Worm (Caenorhabditis elegans) whole organism, L1 larva: Measurements from ENCODE around the gene smoc-1.

Source experiments
- C16A3.4 ChIP-seq: fragments of 150-350 bp; optimal IDR thresholded peaks from 2 replicates; lab custom pipeline; 2014; ENCODE audit warnings: missing biosample characterization, missing genetic modification characterization
- C34B4.2 ChIP-seq: sonication (generic microtip); optimal IDR thresholded peaks from 2 replicates; lab custom pipeline; 2017; ENCODE audit warnings: mild to moderate bottlenecking, missing genetic modification characterization, missing compliant biosample characterization
- F16B12.6 ChIP-seq: fragments of 150-350 bp; optimal IDR thresholded peaks from 2 replicates; lab custom pipeline; 2014; ENCODE audit warnings: missing biosample characterization, missing genetic modification characterization
- Y116A8C.19 ChIP-seq: sonication (generic microtip); optimal IDR thresholded peaks from 2 replicates; lab custom pipeline; 2016; ENCODE audit warnings: missing compliant biosample characterization, missing genetic modification characterization, borderline replicate concordance
- alr-1 ChIP-seq: fragments of 200-800 bp; sonication (Bioruptor generic); optimal IDR thresholded peaks from 2 replicates; lab custom pipeline; 2018; ENCODE audit warnings: borderline replicate concordance, mild to moderate bottlenecking, missing genetic modification characterization, missing compliant biosample characterization
- aly-2 ChIP-seq: fragments of 150-350 bp; optimal IDR thresholded peaks from 2 replicates; lab custom pipeline; 2014; ENCODE audit warnings: missing biosample characterization, missing genetic modification characterization
- ama-1 ChIP-seq: fragments of 150-350 bp; optimal IDR thresholded peaks from 2 replicates; lab custom pipeline; 2014
- blmp-1 ChIP-seq: fragments of 150-350 bp; optimal IDR thresholded peaks from 2 replicates; lab custom pipeline; 2014; ENCODE audit warnings: missing biosample characterization, missing genetic modification characterization
- dsc-1 ChIP-seq: sonication (generic microtip); optimal IDR thresholded peaks from 2 replicates; lab custom pipeline; 2016; ENCODE audit warnings: mild to moderate bottlenecking, missing genetic modification characterization, missing compliant biosample characterization
- efl-1 ChIP-seq, 4 experiments: fragments of 150-350 bp; optimal IDR thresholded peaks in 3 of 4; peaks in 1 of 4; 1 replicate in 1 of 4; 2 replicates in 3 of 4; lab custom pipeline; 2014; ENCODE audit warnings: missing biosample characterization in 2 of 4, missing genetic modification characterization in 2 of 4, missing genetic modification reagents in 2 of 4
- egl-27 ChIP-seq, 2 experiments: fragments of 150-350 bp in 1 of 2; sonication (generic microtip); optimal IDR thresholded peaks; 3 replicates each; lab custom pipeline; 2017 to 2018; ENCODE audit warnings: missing biosample characterization in 2 of 2, missing genetic modification characterization in 2 of 2, missing genetic modification reagents in 2 of 2
- elt-3 ChIP-seq, 6 experiments: fragments of 150-350 bp in 1 of 6; sonication (generic microtip); optimal IDR thresholded peaks; 2 replicates each; lab custom pipeline; 2017 to 2018; ENCODE audit warnings: missing biosample characterization in 6 of 6, missing genetic modification characterization in 6 of 6, inconsistent platforms in 1 of 6
- fkh-10 ChIP-seq: sonication (generic microtip); optimal IDR thresholded peaks from 2 replicates; lab custom pipeline; 2017; ENCODE audit warnings: missing biosample characterization, missing genetic modification reagents, missing genetic modification characterization
- grh-1 ChIP-seq: fragments of 200-800 bp; sonication (Bioruptor generic); IDR thresholded peaks from 2 replicates; pipeline ENCODE4 v1.3.6; 2022; ENCODE audit warnings: missing genetic modification reagents, missing genetic modification characterization, missing compliant biosample characterization
- hlh-4 ChIP-seq: sonication (generic microtip); optimal IDR thresholded peaks from 2 replicates; lab custom pipeline; 2016; ENCODE audit warnings: mild to moderate bottlenecking, missing genetic modification characterization, missing compliant biosample characterization
- irx-1 ChIP-seq: sonication (generic microtip); optimal IDR thresholded peaks from 2 replicates; lab custom pipeline; 2016; ENCODE audit warnings: missing genetic modification characterization, missing compliant biosample characterization
- jun-1 ChIP-seq: fragments of 150-350 bp; optimal IDR thresholded peaks from 2 replicates; lab custom pipeline; 2014; ENCODE audit warnings: missing biosample characterization, missing genetic modification reagents, missing genetic modification characterization
- lin-13 ChIP-seq: fragments of 150-350 bp; optimal IDR thresholded peaks from 2 replicates; lab custom pipeline; 2014; ENCODE audit warnings: missing biosample characterization, missing genetic modification reagents, missing genetic modification characterization
- lin-14 ChIP-seq: fragments of 200-800 bp; sonication (Bioruptor generic); optimal IDR thresholded peaks from 2 replicates; lab custom pipeline; 2018; ENCODE audit warnings: mild to moderate bottlenecking, missing genetic modification characterization, moderate library complexity, missing compliant biosample characterization
- lin-35 ChIP-seq, 2 experiments: fragments of 150-350 bp; optimal IDR thresholded peaks; 2 replicates each; lab custom pipeline; 2014; ENCODE audit warnings: missing biosample characterization in 2 of 2, missing genetic modification characterization in 2 of 2, missing genetic modification reagents in 2 of 2
- lir-3 ChIP-seq: sonication (generic microtip); optimal IDR thresholded peaks from 2 replicates; lab custom pipeline; 2016; ENCODE audit warnings: mild to moderate bottlenecking, missing genetic modification characterization, moderate library complexity, missing compliant biosample characterization; ENCODE audit not compliant: poor library complexity
- lsy-2 ChIP-seq, 2 experiments: fragments of 150-350 bp; optimal IDR thresholded peaks; 2 replicates each; lab custom pipeline; 2014; ENCODE audit warnings: missing biosample characterization in 2 of 2, missing genetic modification characterization in 2 of 2
- mab-9 ChIP-seq: fragments of 200-800 bp; sonication (Bioruptor generic); IDR thresholded peaks from 2 replicates; pipeline ENCODE4 v1.3.6; 2022; ENCODE audit warnings: missing genetic modification reagents, missing genetic modification characterization, missing compliant biosample characterization
- mdl-1 ChIP-seq, 2 experiments: fragments of 150-350 bp; optimal IDR thresholded peaks; 2 replicates each; lab custom pipeline; 2014 to 2017; ENCODE audit warnings: missing biosample characterization in 2 of 2, missing genetic modification characterization in 2 of 2, inconsistent platforms in 1 of 2
- mef-2 ChIP-seq: fragments of 150-350 bp; optimal IDR thresholded peaks from 2 replicates; lab custom pipeline; 2014; ENCODE audit warnings: missing biosample characterization, missing genetic modification characterization
- mep-1 ChIP-seq: fragments of 150-350 bp; optimal IDR thresholded peaks from 2 replicates; lab custom pipeline; 2014; ENCODE audit warnings: missing biosample characterization, missing genetic modification characterization
- nhr-19 ChIP-seq: fragments of 200-800 bp; sonication (Bioruptor generic); conservative IDR thresholded peaks from 2 replicates; pipeline ENCODE4 v1.3.6; 2022; ENCODE audit warnings: missing genetic modification characterization, missing compliant biosample characterization
- nhr-20 ChIP-seq: sonication (generic microtip); optimal IDR thresholded peaks from 2 replicates; lab custom pipeline; 2016; ENCODE audit warnings: mild to moderate bottlenecking, missing genetic modification characterization, missing compliant biosample characterization
- nhr-237 ChIP-seq: fragments of 150-350 bp; optimal IDR thresholded peaks from 2 replicates; lab custom pipeline; 2014; ENCODE audit warnings: missing biosample characterization, missing genetic modification characterization
- nhr-28 ChIP-seq: fragments of 150-350 bp; optimal IDR thresholded peaks from 2 replicates; lab custom pipeline; 2014; ENCODE audit warnings: missing biosample characterization, missing genetic modification characterization
- nhr-47 ChIP-seq: sonication (generic microtip); optimal IDR thresholded peaks from 2 replicates; lab custom pipeline; 2016; ENCODE audit warnings: mild to moderate bottlenecking, missing genetic modification characterization, moderate library complexity, missing compliant biosample characterization
- nhr-71 ChIP-seq: sonication (generic microtip); optimal IDR thresholded peaks from 2 replicates; lab custom pipeline; 2016; ENCODE audit warnings: mild to moderate bottlenecking, missing genetic modification characterization, moderate library complexity, missing compliant biosample characterization
- nhr-76 ChIP-seq: sonication (generic microtip); optimal IDR thresholded peaks from 2 replicates; lab custom pipeline; 2017; ENCODE audit warnings: missing biosample characterization, missing genetic modification characterization
- nhr-77 ChIP-seq: fragments of 150-350 bp; optimal IDR thresholded peaks from 2 replicates; lab custom pipeline; 2014; ENCODE audit warnings: missing biosample characterization, missing genetic modification characterization
- nhr-85 ChIP-seq: sonication (generic microtip); peaks from one replicate; lab custom pipeline; 2016; ENCODE audit warnings: missing genetic modification characterization, inconsistent platforms, missing compliant biosample characterization
- nhr-90 ChIP-seq: sonication (generic microtip); optimal IDR thresholded peaks from 2 replicates; lab custom pipeline; 2016; ENCODE audit warnings: mild to moderate bottlenecking, missing genetic modification characterization, missing compliant biosample characterization; ENCODE audit not compliant: poor library complexity
- pag-3 ChIP-seq: sonication (generic microtip); optimal IDR thresholded peaks from 2 replicates; lab custom pipeline; 2017; ENCODE audit warnings: missing genetic modification characterization, mild to moderate bottlenecking, missing compliant biosample characterization, antibody characterized with exemption, borderline replicate concordance; ENCODE audit not compliant: insufficient read depth
- snu-23 ChIP-seq: sonication (generic microtip); optimal IDR thresholded peaks from 2 replicates; lab custom pipeline; 2016; ENCODE audit warnings: missing genetic modification characterization, missing compliant biosample characterization
- sptf-1 ChIP-seq: fragments of 150-350 bp; optimal IDR thresholded peaks from 2 replicates; lab custom pipeline; 2014; ENCODE audit warnings: missing biosample characterization, missing genetic modification characterization
- swsn-7 ChIP-seq: sonication (generic microtip); optimal IDR thresholded peaks from 2 replicates; lab custom pipeline; 2016; ENCODE audit warnings: missing genetic modification characterization, missing compliant biosample characterization
- tbx-2 ChIP-seq: sonication (generic microtip); optimal IDR thresholded peaks from 2 replicates; lab custom pipeline; 2016; ENCODE audit warnings: missing genetic modification characterization, missing compliant biosample characterization
- tlp-1 ChIP-seq: fragments of 150-350 bp; optimal IDR thresholded peaks from 2 replicates; lab custom pipeline; 2014; ENCODE audit warnings: missing biosample characterization, missing genetic modification characterization
- unc-130 ChIP-seq: fragments of 150-350 bp; optimal IDR thresholded peaks from 2 replicates; lab custom pipeline; 2017; ENCODE audit warnings: missing biosample characterization, missing genetic modification characterization, inconsistent platforms
- unc-62 ChIP-seq: fragments of 150-350 bp; optimal IDR thresholded peaks from 2 replicates; lab custom pipeline; 2014; ENCODE audit warnings: missing biosample characterization, missing genetic modification reagents, missing genetic modification characterization
- unc-86 ChIP-seq: sonication (generic microtip); optimal IDR thresholded peaks from 2 replicates; lab custom pipeline; 2016; ENCODE audit warnings: missing genetic modification characterization, missing compliant biosample characterization
- vab-15 ChIP-seq: sonication (generic microtip); optimal IDR thresholded peaks from 2 replicates; lab custom pipeline; 2017; ENCODE audit warnings: missing genotype, mild to moderate bottlenecking, missing genetic modification characterization, missing compliant biosample characterization
- xbp-1 ChIP-seq: sonication (generic microtip); optimal IDR thresholded peaks from 2 replicates; lab custom pipeline; 2016; ENCODE audit warnings: missing genetic modification characterization, missing compliant biosample characterization
- ztf-11 ChIP-seq, 2 experiments: sonication (generic microtip); optimal IDR thresholded peaks; 2 replicates each; lab custom pipeline; 2016 to 2017; ENCODE audit warnings: missing genetic modification characterization in 2 of 2, missing biosample characterization in 1 of 2, missing compliant biosample characterization in 1 of 2

Gene smoc-1

DNA sequence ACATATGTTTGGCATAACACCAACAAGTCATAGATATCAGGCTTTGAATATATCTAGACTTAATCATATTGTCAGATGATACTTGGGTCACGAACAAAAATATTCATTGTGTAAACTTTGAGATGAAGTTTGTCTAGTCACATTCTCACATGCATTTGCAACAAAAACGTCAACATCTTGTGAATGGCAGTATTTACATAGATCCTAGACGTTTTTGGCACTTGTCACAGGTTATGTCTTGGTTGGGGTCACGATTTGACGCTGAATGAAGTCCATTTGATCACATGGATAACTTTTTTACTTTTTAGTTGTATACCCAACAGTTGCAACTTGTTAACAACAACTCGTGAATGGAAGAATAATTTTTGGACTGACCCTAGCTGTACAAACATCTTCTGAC is 40.9 kb downstream of the smoc-1 start (continued):
- no peak for TF ChIP-seq nhr-77 (tag; lab: Kevin White, UChicago)
- peak; percentile 26; the same call in 1 of the 2 replicates for TF ChIP-seq nhr-19 (GFP tag; lab: Robert Waterston, UW)
- no peak for TF ChIP-seq aly-2
- no peak for TF ChIP-seq mab-9
- TF ChIP-seq nhr-28 (tag; lab: Kevin White, UChicago), result no peak
- no peak for TF ChIP-seq efl-1 (optimal IDR thresholded peaks at IDR 0.05; lab: Kevin White, UChicago)
- TF ChIP-seq efl-1 (GFP tag; optimal IDR thresholded peaks at IDR 0.05 in 1 of 2; lab: Kevin White, UChicago), result peak in 1 of 2 experiments; percentile 80
- no peak for TF ChIP-seq sptf-1
- TF ChIP-seq hlh-4 (tag; lab: Kevin White, UChicago), result no peak
- TF ChIP-seq fkh-10, result no peak
- TF ChIP-seq ztf-11 (tag; optimal IDR thresholded peaks at IDR 0.05; lab: Kevin White, UChicago), result no peak
- no peak for TF ChIP-seq mef-2 (tag; lab: Kevin White, UChicago)
- peak; percentile 21 for TF ChIP-seq snu-23 (GFP tag; lab: Kevin White, UChicago)
- peak; percentile 67 for TF ChIP-seq nhr-20 (tag; lab: Kevin White, UChicago)
- TF ChIP-seq tlp-1, result no peak
- peak; percentile 77 for TF ChIP-seq pag-3 (tag; lab: Kevin White, UChicago)
- TF ChIP-seq C16A3.4 (tag; lab: Kevin White, UChicago), result no peak
- TF ChIP-seq dsc-1 (tag; lab: Kevin White, UChicago), result no peak
- no peak for TF ChIP-seq mdl-1 (tag; optimal IDR thresholded peaks at IDR 0.05; lab: Kevin White, UChicago)
- no peak for TF ChIP-seq blmp-1 (tag; lab: Kevin White, UChicago)
- no peak for TF ChIP-seq tbx-2 (tag; lab: Kevin White, UChicago)
- no peak for TF ChIP-seq unc-86 (tag; lab: Kevin White, UChicago)
- no peak for TF ChIP-seq vab-15 (tag; lab: Kevin White, UChicago)
- TF ChIP-seq nhr-90 (tag; lab: Kevin White, UChicago), result no peak
- no peak for TF ChIP-seq alr-1 (tag; lab: Kevin White, UChicago)
- TF ChIP-seq unc-62, result no peak
- no peak for TF ChIP-seq F16B12.6 (tag; lab: Kevin White, UChicago)
- TF ChIP-seq egl-27 (tag; optimal IDR thresholded peaks at IDR 0.05; lab: Kevin White, UChicago), result no peak

DNA sequence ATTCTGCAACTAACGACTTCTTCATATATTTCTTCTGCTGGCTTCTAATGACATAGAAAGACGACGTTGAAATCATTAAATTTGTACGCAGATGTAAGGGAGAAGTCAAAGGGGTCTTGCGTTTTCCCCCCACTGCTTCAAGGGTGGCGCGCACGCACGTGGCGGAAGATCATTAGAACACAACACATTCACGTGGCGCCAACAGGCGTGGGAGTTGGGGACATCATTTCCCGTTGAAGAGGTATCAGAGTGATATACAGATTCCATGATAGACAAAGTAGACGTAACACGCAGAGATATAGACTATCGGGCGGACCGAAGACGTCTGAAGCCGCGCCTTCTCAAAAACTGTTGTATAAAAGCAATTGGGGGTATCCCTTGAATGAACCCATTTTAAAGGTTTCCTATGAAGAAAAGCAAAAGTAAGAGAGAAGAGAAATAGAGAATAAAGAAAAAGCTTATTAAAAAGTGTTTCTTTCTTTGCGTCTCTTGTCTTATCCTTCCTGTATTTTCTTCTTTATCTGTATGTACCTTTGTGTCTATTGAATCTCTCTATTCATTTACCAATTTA is 41.9 kb downstream of the smoc-1 start:
- TF ChIP-seq lsy-2 (tag; optimal IDR thresholded peaks at IDR 0.05; lab: Kevin White, UChicago) (peak; percentile 21 to 53), nhr-85 (tag; lab: Kevin White, UChicago) (peak; percentile 99), hlh-4 (tag; lab: Kevin White, UChicago) (no peak), lin-14 (GFP tag; lab: Kevin White, UChicago) (peak; percentile 89), blmp-1 (tag; lab: Kevin White, UChicago) (peak; percentile 80), C16A3.4 (tag; lab: Kevin White, UChicago) (peak; percentile 46), nhr-90 (tag; lab: Kevin White, UChicago) (peak; percentile 88), lin-35 (GFP tag; optimal IDR thresholded peaks at IDR 0.05; lab: Kevin White, UChicago) (peak in 1 of 2 experiments; percentile 71), C34B4.2 (no peak), swsn-7 (peak; percentile 23), tbx-2 (tag; lab: Kevin White, UChicago) (peak; percentile 78), xbp-1 (tag; lab: Kevin White, UChicago) (peak; percentile 32), nhr-19 (GFP tag; lab: Robert Waterston, UW) (peak; percentile 82), nhr-237 (no peak), Y116A8C.19 (tag; lab: Kevin White, UChicago) (no peak), snu-23 (GFP tag; lab: Kevin White, UChicago) (peak; percentile 76), nhr-20 (tag; lab: Kevin White, UChicago) (peak; percentile 94), irx-1 (tag; lab: Kevin White, UChicago) (peak; percentile 38), unc-130 (peak; percentile 49), egl-27 (tag; optimal IDR thresholded peaks at IDR 0.05; lab: Kevin White, UChicago) (peak in 1 of 2 experiments; percentile 36), nhr-47 (tag; lab: Kevin White, UChicago) (peak; percentile 76), vab-15 (tag; lab: Kevin White, UChicago) (peak; percentile 56), grh-1 (GFP tag; lab: Robert Waterston, UW) (peak; percentile 76), ama-1 (lab: Kevin White, UChicago) (no peak), nhr-71 (tag; lab: Kevin White, UChicago) (peak; percentile 93), lin-13 (GFP tag; lab: Kevin White, UChicago) (peak; percentile 41), mdl-1 (tag; optimal IDR thresholded peaks at IDR 0.05; lab: Kevin White, UChicago) (peak in 1 of 2 experiments; percentile 96), nhr-76 (no peak), mab-9 (peak; percentile 58; the same call in 1 of the 2 replicates), elt-3 (tag; optimal IDR thresholded peaks at IDR 0.05; lab: Kevin White, UChicago) (peak in 5 of 6 experiments; percentile 21 to 91 (median 48)), jun-1 (tag; lab: Kevin White, UChicago) (peak; percentile 24), mep-1 (tag; lab: Kevin White, UChicago) (no peak), lir-3 (peak; percentile 41)
- TF ChIP-seq, all 84 proteins: peak for 26
